Fruit fly (Drosophila melanogaster) whole organism, embryonic: Measurements from ENCODE around the gene CG44090.

ENCODE experiments used
- Abd-B ChIP-seq: fragments of 200-800 bp; sonication (Bioruptor generic); optimal IDR thresholded peaks from 2 replicates; lab custom pipeline; 2018; ENCODE audit warnings: missing biosample characterization, mild to moderate bottlenecking, missing genetic modification characterization, moderate library complexity
- Asciz ChIP-seq: fragments of 200-800 bp; sonication (Bioruptor generic); optimal IDR thresholded peaks from 2 replicates; lab custom pipeline; 2017; ENCODE audit warnings: missing biosample characterization, mild to moderate bottlenecking, missing genetic modification characterization, missing genetic modification reagents
- Awh ChIP-seq: fragments of 200-800 bp; sonication (Bioruptor generic); IDR thresholded peaks from 2 replicates; pipeline ENCODE4, ENCODE4 v1.3.6; 2022; ENCODE audit warnings: missing biosample characterization, missing genetic modification characterization
- CG12659 ChIP-seq: fragments of 200-800 bp; sonication (Bioruptor generic); optimal IDR thresholded peaks from 3 replicates; lab custom pipeline; 2017; ENCODE audit warnings: mild to moderate bottlenecking, missing biosample characterization, missing genetic modification reagents, missing genetic modification characterization
- CG12942 ChIP-seq: fragments of 200-800 bp; sonication (Bioruptor generic); optimal IDR thresholded peaks from 3 replicates; lab custom pipeline; 2016; ENCODE audit warnings: missing biosample characterization, missing genetic modification characterization
- CG13775 ChIP-seq: fragments of 200-800 bp; sonication (Bioruptor generic); optimal IDR thresholded peaks from 3 replicates; lab custom pipeline; 2017; ENCODE audit warnings: missing biosample characterization, mild to moderate bottlenecking, missing genetic modification characterization
- CG14014 ChIP-seq: fragments of 200-800 bp; sonication (Bioruptor generic); IDR thresholded peaks from 2 replicates; pipeline ENCODE4 v1.3.6; 2022; ENCODE audit warnings: missing biosample characterization, missing genetic modification characterization
- CG14050 ChIP-seq: fragments of 200-800 bp; sonication (Bioruptor generic); IDR thresholded peaks from 3 replicates; pipeline ENCODE4 v1.3.6; 2022; ENCODE audit warnings: missing biosample characterization, missing genetic modification characterization
- CG15011 ChIP-seq: fragments of 200-800 bp; sonication (Bioruptor generic); optimal IDR thresholded peaks from 3 replicates; lab custom pipeline; 2018; ENCODE audit warnings: missing biosample characterization, mild to moderate bottlenecking, missing genetic modification characterization
- CG1647 ChIP-seq: fragments of 200-800 bp; sonication (Bioruptor generic); optimal IDR thresholded peaks from 3 replicates; lab custom pipeline; 2016; ENCODE audit warnings: missing biosample characterization, missing genetic modification characterization
- CG16863 ChIP-seq: fragments of 200-800 bp; sonication (Bioruptor generic); optimal IDR thresholded peaks from 3 replicates; lab custom pipeline; 2016; ENCODE audit warnings: missing biosample characterization, missing genetic modification characterization
- CG18619 ChIP-seq: fragments of 200-800 bp; sonication (Bioruptor generic); optimal IDR thresholded peaks from 3 replicates; lab custom pipeline; 2017; ENCODE audit warnings: missing biosample characterization, mild to moderate bottlenecking, missing genetic modification characterization
- CG3726 ChIP-seq: fragments of 200-800 bp; sonication (Bioruptor generic); IDR thresholded peaks from 3 replicates; pipeline ENCODE4, ENCODE4 v1.3.6; 2022; ENCODE audit warnings: missing biosample characterization, missing genetic modification characterization
- CG3995 ChIP-seq: fragments of 200-800 bp; sonication (Bioruptor generic); optimal IDR thresholded peaks from 3 replicates; lab custom pipeline; 2016; ENCODE audit warnings: missing biosample characterization, missing genetic modification characterization
- CG4404 ChIP-seq: fragments of 200-800 bp; sonication (Bioruptor generic); IDR thresholded peaks from 2 replicates; pipeline ENCODE4 v1.3.6; 2022; ENCODE audit warnings: missing biosample characterization, missing genetic modification characterization
- CG5180 ChIP-seq: fragments of 200-800 bp; sonication (Bioruptor generic); optimal IDR thresholded peaks from 3 replicates; lab custom pipeline; 2017; ENCODE audit warnings: missing biosample characterization, missing genetic modification characterization, mild to moderate bottlenecking, moderate library complexity, missing genetic modification reagents
- CG8359 ChIP-seq: fragments of 200-800 bp; sonication (Bioruptor generic); optimal IDR thresholded peaks from 2 replicates; lab custom pipeline; 2017; ENCODE audit warnings: missing biosample characterization, mild to moderate bottlenecking, missing genetic modification characterization, borderline replicate concordance
- CG8924 ChIP-seq: fragments of 200-800 bp; optimal IDR thresholded peaks from 3 replicates; lab custom pipeline; 2019; ENCODE audit warnings: missing biosample characterization, mild to moderate bottlenecking, missing genetic modification characterization, moderate library complexity
- CG9727 ChIP-seq: fragments of 200-800 bp; sonication (Bioruptor generic); optimal IDR thresholded peaks from 3 replicates; lab custom pipeline; 2017; ENCODE audit warnings: missing biosample characterization, mild to moderate bottlenecking, missing genetic modification characterization
- CG9932 ChIP-seq: fragments of 200-800 bp; sonication (Bioruptor generic); IDR thresholded peaks from 2 replicates; pipeline ENCODE4 v1.3.6; 2022; ENCODE audit warnings: missing biosample characterization, missing genetic modification characterization
- CTCF ChIP-seq: fragments of 200-800 bp; sonication (Bioruptor generic); optimal IDR thresholded peaks from 2 replicates; lab custom pipeline; 2017; ENCODE audit warnings: missing biosample characterization, mild to moderate bottlenecking, missing genetic modification characterization, moderate library complexity
- CrebB ChIP-seq: fragments of 200-800 bp; sonication (Bioruptor generic); optimal IDR thresholded peaks from 3 replicates; lab custom pipeline; 2018; ENCODE audit warnings: missing biosample characterization, mild to moderate bottlenecking, missing genetic modification characterization
- Dip3 ChIP-seq: fragments of 200-800 bp; sonication (Bioruptor generic); optimal IDR thresholded peaks from 3 replicates; lab custom pipeline; 2016; ENCODE audit warnings: missing biosample characterization, missing genetic modification characterization
- Ets97D ChIP-seq: fragments of 200-800 bp; sonication (Bioruptor generic); optimal IDR thresholded peaks from 3 replicates; lab custom pipeline; 2016; ENCODE audit warnings: missing biosample characterization, missing genetic modification characterization
- HLH54F ChIP-seq: fragments of 200-800 bp; sonication (Bioruptor generic); optimal IDR thresholded peaks from 3 replicates; lab custom pipeline; 2016; ENCODE audit warnings: missing biosample characterization, missing genetic modification characterization
- Lim3 ChIP-seq: fragments of 200-800 bp; sonication (Bioruptor generic); IDR thresholded peaks from 2 replicates; pipeline ENCODE4 v1.3.6; 2022; ENCODE audit warnings: missing biosample characterization, missing genetic modification characterization
- Oaz ChIP-seq: fragments of 200-800 bp; sonication (Bioruptor generic); IDR thresholded peaks from 2 replicates; pipeline ENCODE4 v1.3.6; 2022; ENCODE audit warnings: missing biosample characterization, missing genetic modification characterization
- Pdp1 ChIP-seq, 2 experiments: fragments of 200-800 bp; sonication (Bioruptor generic); optimal IDR thresholded peaks; 3 replicates each; lab custom pipeline; 2016; ENCODE audit warnings: missing biosample characterization in 2 of 2, missing genetic modification characterization in 2 of 2, mild to moderate bottlenecking in 1 of 2, moderate library complexity in 1 of 2
- amos ChIP-seq: fragments of 200-800 bp; sonication (Bioruptor generic); IDR thresholded peaks from 2 replicates; pipeline ENCODE4 v1.3.6; 2022; ENCODE audit warnings: missing biosample characterization, missing genetic modification characterization; ENCODE audit not compliant: partially characterized antibody
- cad ChIP-seq: fragments of >200 bp; optimal IDR thresholded peaks from 2 replicates; lab custom pipeline; 2017; ENCODE audit warnings: missing biosample characterization, missing genetic modification characterization
- caup ChIP-seq: fragments of 200-800 bp; sonication (Bioruptor generic); optimal IDR thresholded peaks from 3 replicates; lab custom pipeline; 2017; ENCODE audit warnings: missing biosample characterization, mild to moderate bottlenecking, missing genetic modification characterization, moderate library complexity; ENCODE audit not compliant: severe bottlenecking
- chm ChIP-seq: fragments of 200-800 bp; sonication (Bioruptor generic); IDR thresholded peaks from 2 replicates; pipeline ENCODE4 v1.3.6; 2022; ENCODE audit warnings: missing biosample characterization, missing genetic modification characterization
- da ChIP-seq: fragments of 200-800 bp; sonication (Bioruptor generic); optimal IDR thresholded peaks from 2 replicates; lab custom pipeline; 2016; ENCODE audit warnings: missing biosample characterization, missing genetic modification characterization
- eyg ChIP-seq: fragments of 200-800 bp; sonication (Bioruptor generic); optimal IDR thresholded peaks from 3 replicates; lab custom pipeline; 2016; ENCODE audit warnings: missing biosample characterization, missing genetic modification characterization
- fu2 ChIP-seq: fragments of 200-800 bp; sonication (Bioruptor generic); optimal IDR thresholded peaks from 2 replicates; lab custom pipeline; 2016; ENCODE audit warnings: missing biosample characterization, missing genetic modification characterization
- gcm ChIP-seq: fragments of 200-800 bp; sonication (Bioruptor generic); optimal IDR thresholded peaks from 2 replicates; lab custom pipeline; 2019; ENCODE audit warnings: missing biosample characterization, mild to moderate bottlenecking, missing genetic modification characterization, moderate library complexity
- lov ChIP-seq, 2 experiments: fragments of 200-800 bp in 1 of 2; fragments of >200 bp in 1 of 2; sonication (Bioruptor generic) in 1 of 2; IDR thresholded peaks in 1 of 2; optimal IDR thresholded peaks in 1 of 2; 2 replicates in 1 of 2; 3 replicates in 1 of 2; pipeline versions ENCODE4 v1.3.6 to Lab custom; 2017 to 2022; ENCODE audit warnings: missing biosample characterization in 1 of 2, missing genetic modification characterization in 1 of 2
- oc ChIP-seq: fragments of 200-800 bp; sonication (Bioruptor generic); optimal IDR thresholded peaks from 2 replicates; lab custom pipeline; 2018; ENCODE audit warnings: missing biosample characterization, mild to moderate bottlenecking, missing genetic modification characterization, moderate library complexity
- pb ChIP-seq: fragments of 200-800 bp; sonication (Bioruptor generic); optimal IDR thresholded peaks from 3 replicates; lab custom pipeline; 2016; ENCODE audit warnings: missing biosample characterization, missing genetic modification characterization
- pros ChIP-seq: fragments of 200-800 bp; sonication (Bioruptor generic); optimal IDR thresholded peaks from 3 replicates; lab custom pipeline; 2019; ENCODE audit warnings: missing biosample characterization, mild to moderate bottlenecking, missing genetic modification characterization, moderate library complexity
- sc ChIP-seq, 3 experiments: fragments of >200 bp in 2 of 3; fragments of 200-800 bp in 1 of 3; sonication (Bioruptor generic) in 1 of 3; optimal IDR thresholded peaks; 2 replicates in 2 of 3; 3 replicates in 1 of 3; lab custom pipeline; 2017; ENCODE audit warnings: mild to moderate bottlenecking in 1 of 3, missing biosample characterization in 1 of 3, missing genetic modification characterization in 1 of 3, missing genetic modification reagents in 1 of 3
- scrt ChIP-seq: fragments of 200-800 bp; sonication (Bioruptor generic); optimal IDR thresholded peaks from 2 replicates; lab custom pipeline; 2018; ENCODE audit warnings: missing biosample characterization, mild to moderate bottlenecking, missing genetic modification characterization, moderate library complexity
- so ChIP-seq: fragments of 200-800 bp; sonication (Bioruptor generic); IDR thresholded peaks from 3 replicates; pipeline ENCODE4 v1.3.6; 2022; ENCODE audit warnings: missing biosample characterization, missing genetic modification characterization
- sr ChIP-seq: fragments of 200-800 bp; sonication (Bioruptor generic); IDR thresholded peaks from 3 replicates; pipeline ENCODE4 v1.3.6; 2022; ENCODE audit warnings: missing biosample characterization, missing genetic modification characterization
- ssp ChIP-seq: fragments of 200-800 bp; sonication (Bioruptor generic); IDR thresholded peaks from 2 replicates; pipeline ENCODE4 v1.3.6; 2022; ENCODE audit warnings: missing biosample characterization, missing genetic modification characterization
- sug ChIP-seq: fragments of 200-800 bp; optimal IDR thresholded peaks from 2 replicates; lab custom pipeline; 2019; ENCODE audit warnings: missing biosample characterization, mild to moderate bottlenecking, missing genetic modification characterization, moderate library complexity
- tll ChIP-seq, 2 experiments: fragments of 200-800 bp in 1 of 2; fragments of >200 bp in 1 of 2; sonication (Bioruptor generic) in 1 of 2; optimal IDR thresholded peaks; 2 replicates each; lab custom pipeline; 2017 to 2019; ENCODE audit warnings: missing biosample characterization in 2 of 2, missing genetic modification characterization in 2 of 2, mild to moderate bottlenecking in 1 of 2, moderate library complexity in 1 of 2
- wor ChIP-seq: fragments of 200-800 bp; sonication (Bioruptor generic); IDR thresholded peaks from 2 replicates; pipeline ENCODE4 v1.3.6; 2022; ENCODE audit warnings: missing biosample characterization, missing genetic modification characterization
- zfh2 ChIP-seq: fragments of 200-800 bp; sonication (Bioruptor generic); optimal IDR thresholded peaks from 2 replicates; lab custom pipeline; 2016; ENCODE audit warnings: missing biosample characterization, missing genetic modification characterization

CG44090 gene

DNA sequence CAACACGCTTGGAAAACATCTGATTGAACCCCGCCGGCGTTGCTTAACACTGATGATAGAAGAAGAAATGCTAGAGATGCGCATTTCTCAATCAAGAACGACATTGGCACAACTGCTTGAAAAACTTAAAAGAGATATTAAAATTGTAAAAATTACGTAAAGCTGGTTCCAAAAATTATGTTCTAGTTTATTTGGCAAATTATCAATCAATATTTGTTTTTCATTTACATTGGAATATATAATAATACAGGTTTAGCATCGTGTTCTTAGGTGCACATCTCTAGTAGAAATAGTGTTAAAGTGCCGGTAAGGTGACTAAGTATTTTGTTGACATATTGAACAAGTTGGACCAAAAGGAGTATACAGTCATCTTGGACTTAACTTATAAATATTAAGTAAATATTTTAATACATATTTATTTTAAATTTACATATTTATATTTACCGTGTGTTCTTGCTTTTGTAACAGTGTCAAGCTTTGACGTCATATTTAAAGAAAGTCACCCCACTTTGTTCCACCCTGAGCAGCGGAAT lies 42.9 kb downstream of the CG44090 start, which contains the start of the genes Brf and sds22 (continued):
- TF ChIP-seq chm (GFP tag; lab: Robert Waterston, UW) (peak; percentile 73), Awh (peak; percentile 79; the same call in 1 of the 2 replicates), zfh2 (GFP tag; lab: Kevin White, UChicago) (peak; percentile 98), CG14050 (peak; percentile 87), oc (tag; lab: Kevin White, UChicago) (peak; percentile 88), wor (peak; percentile 83; the same call in 1 of the 2 replicates), CG8924 (tag; lab: Kevin White, UChicago) (peak; percentile 96), cad (no peak), lov (optimal IDR thresholded peaks at IDR 0.05; lab: Kevin White, UChicago) (no peak), lov (GFP tag; IDR thresholded peaks at IDR 0.05; lab: Robert Waterston, UW) (peak; percentile 86; the same call in 2 of the 3 replicates), CrebB (tag; lab: Kevin White, UChicago) (peak; percentile 88), CG5180 (GFP tag; lab: Kevin White, UChicago) (peak; percentile 74), eyg (GFP tag; lab: Kevin White, UChicago) (peak; percentile 80), CG12659 (GFP tag; lab: Kevin White, UChicago) (peak; percentile 96), Dip3 (peak; percentile 97), CG4404 (peak; percentile 95), CG12942 (GFP tag; lab: Kevin White, UChicago) (peak; percentile 95), scrt (GFP tag; lab: Kevin White, UChicago) (peak; percentile 91), CG3726 (GFP tag; lab: Robert Waterston, UW) (peak; percentile 75; the same call in 2 of the 3 replicates), CTCF (GFP tag; lab: Kevin White, UChicago) (peak; percentile 46), CG9932 (peak; percentile 98), Abd-B (peak; percentile 97), pb (peak; percentile 84), CG8359 (peak; percentile 80), HLH54F (GFP tag; lab: Kevin White, UChicago) (peak; percentile 97), gcm (GFP tag; lab: Kevin White, UChicago) (peak; percentile 90), da (GFP tag; lab: Kevin White, UChicago) (peak; percentile 87), CG16863 (GFP tag; lab: Kevin White, UChicago) (peak; percentile 94), CG13775 (GFP tag; lab: Kevin White, UChicago) (peak; percentile 96), pros (peak; percentile 61), amos (peak; percentile 65), Pdp1 (GFP tag; optimal IDR thresholded peaks at IDR 0.05; lab: Kevin White, UChicago) (peak; percentile 95 to 97), fu2 (GFP tag; lab: Kevin White, UChicago) (peak; percentile 96), CG14014 (GFP tag; lab: Robert Waterston, UW) (peak; percentile 93), sc (optimal IDR thresholded peaks at IDR 0.05; lab: Kevin White, UChicago) (no peak), sc (GFP tag; optimal IDR thresholded peaks at IDR 0.05; lab: Kevin White, UChicago) (peak; percentile 88), sr (peak; percentile 48; the same call in 2 of the 3 replicates), Oaz (GFP tag; lab: Robert Waterston, UW) (peak; percentile 84), ssp (peak; percentile 89), CG9727 (GFP tag; lab: Kevin White, UChicago) (peak; percentile 95), CG15011 (GFP tag; lab: Kevin White, UChicago) (peak; percentile 83), caup (GFP tag; lab: Kevin White, UChicago) (peak; percentile 94), Ets97D (GFP tag; lab: Kevin White, UChicago) (peak; percentile 88), CG3995 (GFP tag; lab: Kevin White, UChicago) (peak; percentile 77), sug (tag; lab: Kevin White, UChicago) (peak; percentile 97), CG18619 (GFP tag; lab: Kevin White, UChicago) (peak; percentile 92), CG1647 (GFP tag; lab: Kevin White, UChicago) (peak; percentile 95), Lim3 (GFP tag; lab: Robert Waterston, UW) (no peak), Asciz (peak; percentile 86), so (GFP tag; lab: Robert Waterston, UW) (peak; percentile 87), tll (GFP tag; optimal IDR thresholded peaks at IDR 0.05; lab: Kevin White, UChicago) (peak; percentile 33 to 81)
